Fruit fly (Drosophila melanogaster) whole organism, embryonic: ENCODE data around the gene RabX6.

Experiments used
- ATbp ChIP-seq: fragments of 200-800 bp; sonication (Bioruptor generic); optimal IDR thresholded peaks from 2 replicates; lab custom pipeline; 2017; ENCODE audit warnings: missing biosample characterization, mild to moderate bottlenecking, missing genetic modification characterization, missing genetic modification reagents
- Atf-2 ChIP-seq: fragments of 200-800 bp; sonication (Bioruptor generic); optimal IDR thresholded peaks from 2 replicates; lab custom pipeline; 2016; ENCODE audit warnings: missing biosample characterization, missing genetic modification characterization
- B-H2 ChIP-seq: fragments of 200-800 bp; sonication (Bioruptor generic); optimal IDR thresholded peaks from 2 replicates; lab custom pipeline; 2018; ENCODE audit warnings: missing biosample characterization, mild to moderate bottlenecking, missing genetic modification characterization
- CG10431 ChIP-seq: fragments of 200-800 bp; sonication (Bioruptor generic); optimal IDR thresholded peaks from 3 replicates; lab custom pipeline; 2018; ENCODE audit warnings: missing biosample characterization, mild to moderate bottlenecking, missing genetic modification characterization
- CG13894 ChIP-seq: fragments of 200-800 bp; sonication (Bioruptor generic); optimal IDR thresholded peaks from 3 replicates; lab custom pipeline; 2018; ENCODE audit warnings: missing biosample characterization, mild to moderate bottlenecking, missing genetic modification characterization, moderate library complexity
- CG14860 ChIP-seq: fragments of 200-800 bp; sonication (Bioruptor generic); IDR thresholded peaks from 3 replicates; pipeline ENCODE4 v1.3.6; 2022; ENCODE audit warnings: missing biosample characterization, missing genetic modification characterization; ENCODE audit not compliant: partially characterized antibody
- CG14965 ChIP-seq: fragments of 200-800 bp; sonication (Bioruptor generic); optimal IDR thresholded peaks from 2 replicates; lab custom pipeline; 2016; ENCODE audit warnings: missing biosample characterization, missing genetic modification characterization, borderline replicate concordance
- CG15269 ChIP-seq: fragments of 200-800 bp; sonication (Bioruptor generic); optimal IDR thresholded peaks from 2 replicates; lab custom pipeline; 2018; ENCODE audit warnings: missing biosample characterization, mild to moderate bottlenecking, missing genetic modification characterization, moderate library complexity
- CG1602 ChIP-seq: fragments of 200-800 bp; sonication (Bioruptor generic); optimal IDR thresholded peaks from 3 replicates; lab custom pipeline; 2016; ENCODE audit warnings: missing biosample characterization, missing genetic modification characterization
- CG17568 ChIP-seq: fragments of 200-800 bp; sonication (Bioruptor generic); optimal IDR thresholded peaks from 2 replicates; lab custom pipeline; 2018; ENCODE audit warnings: missing biosample characterization, mild to moderate bottlenecking, missing genetic modification characterization, moderate library complexity
- CG30020 ChIP-seq: fragments of 200-800 bp; optimal IDR thresholded peaks from 2 replicates; lab custom pipeline; 2019; ENCODE audit warnings: missing biosample characterization, mild to moderate bottlenecking, missing genetic modification characterization, moderate library complexity
- CG3847 ChIP-seq: fragments of 200-800 bp; sonication (Bioruptor generic); IDR thresholded peaks from 2 replicates; pipeline ENCODE4 v1.3.6; 2022; ENCODE audit warnings: missing biosample characterization, missing genetic modification characterization
- CG6272 ChIP-seq: fragments of 200-800 bp; sonication (Bioruptor generic); IDR thresholded peaks from 2 replicates; pipeline ENCODE4 v1.3.6; 2022; ENCODE audit warnings: missing biosample characterization, missing genetic modification characterization
- CG6689 ChIP-seq: fragments of 200-800 bp; sonication (Bioruptor generic); IDR thresholded peaks from 2 replicates; pipeline ENCODE4 v1.3.6; 2022; ENCODE audit warnings: missing biosample characterization, missing genetic modification characterization
- CG6854 ChIP-seq: fragments of 200-800 bp; sonication (Bioruptor generic); optimal IDR thresholded peaks from 3 replicates; lab custom pipeline; 2017; ENCODE audit warnings: missing biosample characterization, mild to moderate bottlenecking, missing genetic modification characterization
- CG7357 ChIP-seq: fragments of 200-800 bp; sonication (Bioruptor generic); IDR thresholded peaks from 3 replicates; pipeline ENCODE4 v1.3.6; 2022; ENCODE audit warnings: missing biosample characterization, missing genetic modification characterization
- CG7987 ChIP-seq: fragments of 200-800 bp; sonication (Bioruptor generic); optimal IDR thresholded peaks from 2 replicates; lab custom pipeline; 2018; ENCODE audit warnings: missing biosample characterization, mild to moderate bottlenecking, missing genetic modification characterization, moderate library complexity
- CG8765 ChIP-seq: fragments of 200-800 bp; sonication (Bioruptor generic); IDR thresholded peaks from 2 replicates; pipeline ENCODE4 v1.3.6; 2022; ENCODE audit warnings: missing biosample characterization, missing genetic modification characterization
- CHES-1-like ChIP-seq: fragments of 200-800 bp; sonication (Bioruptor generic); optimal IDR thresholded peaks from 2 replicates; lab custom pipeline; 2016; ENCODE audit warnings: missing biosample characterization, missing genetic modification characterization
- CrebB ChIP-seq: fragments of 200-800 bp; sonication (Bioruptor generic); optimal IDR thresholded peaks from 3 replicates; lab custom pipeline; 2018; ENCODE audit warnings: missing biosample characterization, mild to moderate bottlenecking, missing genetic modification characterization
- Dad ChIP-seq: fragments of 200-800 bp; sonication (Bioruptor generic); optimal IDR thresholded peaks from 3 replicates; lab custom pipeline; 2016; ENCODE audit warnings: missing biosample characterization, missing genetic modification characterization
- Dip3 ChIP-seq: fragments of 200-800 bp; sonication (Bioruptor generic); optimal IDR thresholded peaks from 3 replicates; lab custom pipeline; 2016; ENCODE audit warnings: missing biosample characterization, missing genetic modification characterization
- E2f2 ChIP-seq: fragments of 200-800 bp; sonication (Bioruptor generic); IDR thresholded peaks from 2 replicates; pipeline ENCODE4 v1.3.6; 2022; ENCODE audit warnings: missing biosample characterization, missing genetic modification characterization
- Eip74EF ChIP-seq, 2 experiments: fragments of 200-800 bp in 1 of 2; fragments of >200 bp in 1 of 2; sonication (Bioruptor generic) in 1 of 2; optimal IDR thresholded peaks; 2 replicates each; lab custom pipeline; 2017 to 2019; ENCODE audit warnings: missing biosample characterization in 2 of 2, missing genetic modification characterization in 2 of 2, mild to moderate bottlenecking in 1 of 2, moderate library complexity in 1 of 2
- Ets65A ChIP-seq: fragments of 200-800 bp; sonication (Bioruptor generic); peaks from one replicate; lab custom pipeline; 2016; ENCODE audit warnings: missing biosample characterization, missing genetic modification characterization
- Hey ChIP-seq: fragments of 200-800 bp; sonication (Bioruptor generic); optimal IDR thresholded peaks from 3 replicates; lab custom pipeline; 2018; ENCODE audit warnings: missing biosample characterization, mild to moderate bottlenecking, missing genetic modification characterization
- Hr3 ChIP-seq: fragments of 200-800 bp; sonication (Bioruptor generic); optimal IDR thresholded peaks from 3 replicates; lab custom pipeline; 2016; ENCODE audit warnings: missing biosample characterization, missing genetic modification characterization
- Jarid2 ChIP-seq: fragments of 200-800 bp; sonication (Bioruptor generic); optimal IDR thresholded peaks from 3 replicates; lab custom pipeline; 2017; ENCODE audit warnings: mild to moderate bottlenecking, missing biosample characterization, missing genetic modification reagents, missing genetic modification characterization
- NC2β ChIP-seq: fragments of 200-800 bp; sonication (Bioruptor generic); optimal IDR thresholded peaks from 2 replicates; lab custom pipeline; 2016; ENCODE audit warnings: missing biosample characterization, missing genetic modification characterization
- Nf-YA ChIP-seq: fragments of 200-800 bp; sonication (Bioruptor generic); IDR thresholded peaks from 2 replicates; pipeline ENCODE4 v1.3.6; 2022; ENCODE audit warnings: missing biosample characterization, missing genetic modification characterization
- Optix ChIP-seq: fragments of 200-800 bp; sonication (Bioruptor generic); IDR thresholded peaks from 3 replicates; pipeline ENCODE4 v1.3.6; 2022; ENCODE audit warnings: missing biosample characterization, missing genetic modification characterization
- Rx ChIP-seq: fragments of 200-800 bp; sonication (Bioruptor generic); IDR thresholded peaks from 2 replicates; pipeline ENCODE4 v1.3.6; 2022; ENCODE audit warnings: missing biosample characterization, missing genetic modification characterization
- Sin3A ChIP-seq: fragments of >200 bp; optimal IDR thresholded peaks from 2 replicates; lab custom pipeline; 2018
- Sry-β ChIP-seq: fragments of 200-800 bp; sonication (Bioruptor generic); optimal IDR thresholded peaks from 2 replicates; lab custom pipeline; 2018; ENCODE audit warnings: missing biosample characterization, mild to moderate bottlenecking, missing genetic modification characterization, moderate library complexity
- Usf ChIP-seq: fragments of 200-800 bp; sonication (Bioruptor generic); optimal IDR thresholded peaks from 2 replicates; lab custom pipeline; 2017; ENCODE audit warnings: missing genotype, missing biosample characterization, missing genetic modification characterization
- az2 ChIP-seq: fragments of 200-800 bp; sonication (Bioruptor generic); optimal IDR thresholded peaks from 3 replicates; lab custom pipeline; 2016; ENCODE audit warnings: missing biosample characterization, missing genetic modification characterization
- corto ChIP-seq: fragments of 200-800 bp; sonication (Bioruptor generic); optimal IDR thresholded peaks from 2 replicates; lab custom pipeline; 2016; ENCODE audit warnings: missing biosample characterization, mild to moderate bottlenecking, missing genetic modification characterization, moderate library complexity
- ewg ChIP-seq: fragments of 200-800 bp; sonication (Bioruptor generic); optimal IDR thresholded peaks from 3 replicates; lab custom pipeline; 2017; ENCODE audit warnings: mild to moderate bottlenecking, missing biosample characterization, missing genetic modification reagents, missing genetic modification characterization
- eyg ChIP-seq: fragments of 200-800 bp; sonication (Bioruptor generic); optimal IDR thresholded peaks from 3 replicates; lab custom pipeline; 2016; ENCODE audit warnings: missing biosample characterization, missing genetic modification characterization
- fd96Cb ChIP-seq: fragments of 200-800 bp; sonication (Bioruptor generic); optimal IDR thresholded peaks from 2 replicates; lab custom pipeline; 2018; ENCODE audit warnings: missing biosample characterization, mild to moderate bottlenecking, missing genetic modification characterization, moderate library complexity
- fru ChIP-seq: fragments of >200 bp; optimal IDR thresholded peaks from 2 replicates; lab custom pipeline; 2017
- ham ChIP-seq: fragments of 200-800 bp; sonication (Bioruptor generic); IDR thresholded peaks from 2 replicates; pipeline ENCODE4 v1.3.6; 2022; ENCODE audit warnings: missing biosample characterization, missing genetic modification characterization
- inv ChIP-seq: fragments of 200-800 bp; sonication (Bioruptor generic); IDR thresholded peaks from 2 replicates; pipeline ENCODE4 v1.3.6; 2022; ENCODE audit warnings: missing biosample characterization, missing genetic modification characterization; ENCODE audit not compliant: partially characterized antibody
- kah ChIP-seq: fragments of 200-800 bp; sonication (Bioruptor generic); optimal IDR thresholded peaks from 2 replicates; lab custom pipeline; 2018; ENCODE audit warnings: missing biosample characterization, mild to moderate bottlenecking, missing genetic modification characterization
- nom ChIP-seq: fragments of 200-800 bp; sonication (Bioruptor generic); optimal IDR thresholded peaks from 2 replicates; lab custom pipeline; 2017; ENCODE audit warnings: missing biosample characterization, missing genetic modification characterization, mild to moderate bottlenecking, moderate library complexity, missing genetic modification reagents
- pho ChIP-seq: fragments of 200-800 bp; sonication (Bioruptor generic); optimal IDR thresholded peaks from 2 replicates; lab custom pipeline; 2016; ENCODE audit warnings: missing biosample characterization, missing genetic modification characterization
- pros ChIP-seq: fragments of 200-800 bp; sonication (Bioruptor generic); optimal IDR thresholded peaks from 3 replicates; lab custom pipeline; 2019; ENCODE audit warnings: missing biosample characterization, mild to moderate bottlenecking, missing genetic modification characterization, moderate library complexity
- slp2 ChIP-seq: fragments of 200-800 bp; sonication (Bioruptor generic); optimal IDR thresholded peaks from 2 replicates; lab custom pipeline; 2016; ENCODE audit warnings: missing biosample characterization, missing genetic modification characterization
- sna ChIP-seq: fragments of 200-800 bp; sonication (Bioruptor generic); IDR thresholded peaks from 2 replicates; pipeline ENCODE4 v1.3.6; 2022; ENCODE audit warnings: missing biosample characterization, missing genetic modification characterization; ENCODE audit not compliant: partially characterized antibody
- sqz ChIP-seq: fragments of 200-800 bp; sonication (Bioruptor generic); optimal IDR thresholded peaks from 3 replicates; lab custom pipeline; 2018; ENCODE audit warnings: missing biosample characterization, mild to moderate bottlenecking, missing genetic modification characterization
- unc-4 ChIP-seq: fragments of 200-800 bp; sonication (Bioruptor generic); IDR thresholded peaks from 2 replicates; pipeline ENCODE4 v1.3.6; 2022; ENCODE audit warnings: missing biosample characterization, missing genetic modification characterization; ENCODE audit not compliant: partially characterized antibody
- vvl ChIP-seq: fragments of 200-800 bp; sonication (Bioruptor generic); IDR thresholded peaks from 2 replicates; pipeline ENCODE4 v1.3.6; 2022; ENCODE audit warnings: missing biosample characterization, missing genetic modification characterization

Gene RabX6

DNA sequence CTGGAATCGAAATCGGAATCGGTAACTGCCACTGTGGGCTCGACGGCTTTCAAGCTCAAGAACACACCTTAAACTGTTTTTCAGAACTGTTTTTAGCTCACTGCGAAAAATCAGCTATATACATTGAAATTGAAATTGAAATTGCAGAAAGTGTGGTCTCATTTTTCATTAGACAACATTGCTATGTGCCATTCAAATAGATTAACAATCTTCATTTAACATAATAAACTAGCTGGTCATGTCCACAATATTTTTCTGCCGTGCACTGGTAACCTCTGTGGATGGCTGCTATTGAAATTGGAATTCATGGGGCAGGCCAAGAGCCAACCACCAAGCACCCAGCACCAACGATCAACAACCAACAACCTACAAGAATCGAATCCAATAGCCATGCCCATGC is 45.6 kb downstream of the RabX6 start (continued):
- TF ChIP-seq CG6689 (GFP tag; lab: Robert Waterston, UW) (peak; percentile 28; the same call in 1 of the 2 replicates), NC2β (no peak), CG13894 (no peak), CG6854 (GFP tag; lab: Kevin White, UChicago) (no peak), Sry-β (no peak), Sin3A (lab: Kevin White, UChicago) (no peak), fru (lab: Kevin White, UChicago) (no peak), Atf-2 (GFP tag; lab: Kevin White, UChicago) (no peak), CG10431 (GFP tag; lab: Kevin White, UChicago) (no peak), CG6272 (no peak), CG3847 (no peak), fd96Cb (tag; lab: Kevin White, UChicago) (peak; percentile 26), Usf (no peak), corto (GFP tag; lab: Kevin White, UChicago) (no peak), Optix (GFP tag; lab: Robert Waterston, UW) (no peak), eyg (no peak), Hr3 (no peak), CG30020 (tag; lab: Kevin White, UChicago) (no peak), Hey (tag; lab: Kevin White, UChicago) (no peak), CG7987 (GFP tag; lab: Kevin White, UChicago) (no peak), B-H2 (no peak), CHES-1-like (GFP tag; lab: Kevin White, UChicago) (no peak), CG1602 (GFP tag; lab: Kevin White, UChicago) (no peak), Jarid2 (GFP tag; lab: Kevin White, UChicago) (no peak), CG14860 (GFP tag; lab: Robert Waterston, UW) (no peak), sqz (GFP tag; lab: Kevin White, UChicago) (no peak), CrebB (tag; lab: Kevin White, UChicago) (no peak), CG7357 (GFP tag; lab: Robert Waterston, UW) (no peak), inv (GFP tag; lab: Robert Waterston, UW) (no peak), kah (no peak), vvl (GFP tag; lab: Robert Waterston, UW) (0 out of 2 replicates have a peak, but pooled peaks have one; percentile 12), sna (GFP tag; lab: Robert Waterston, UW) (no peak), CG8765 (GFP tag; lab: Robert Waterston, UW) (no peak), pros (GFP tag; lab: Kevin White, UChicago) (no peak), az2 (GFP tag; lab: Kevin White, UChicago) (no peak), ATbp (GFP tag; lab: Kevin White, UChicago) (no peak), unc-4 (GFP tag; lab: Robert Waterston, UW) (no peak), Dip3 (no peak), ewg (GFP tag; lab: Kevin White, UChicago) (no peak), CG15269 (no peak), CG14965 (GFP tag; lab: Kevin White, UChicago) (no peak), CG17568 (GFP tag; lab: Kevin White, UChicago) (no peak), pho (GFP tag; lab: Kevin White, UChicago) (no peak), Nf-YA (GFP tag; lab: Robert Waterston, UW) (no peak), ham (GFP tag; lab: Robert Waterston, UW) (no peak), E2f2 (GFP tag; lab: Robert Waterston, UW) (no peak), nom (GFP tag; lab: Kevin White, UChicago) (peak; percentile 6), slp2 (GFP tag; lab: Kevin White, UChicago) (no peak), Rx (GFP tag; lab: Robert Waterston, UW) (no peak), Dad (GFP tag; lab: Kevin White, UChicago) (no peak), Eip74EF (GFP tag; optimal IDR thresholded peaks at IDR 0.05; lab: Kevin White, UChicago) (no peak), Ets65A (peak; percentile 78)
